Fruit fly (Drosophila melanogaster): ENCODE measurements around the gene plum.

plum gene

DNA sequence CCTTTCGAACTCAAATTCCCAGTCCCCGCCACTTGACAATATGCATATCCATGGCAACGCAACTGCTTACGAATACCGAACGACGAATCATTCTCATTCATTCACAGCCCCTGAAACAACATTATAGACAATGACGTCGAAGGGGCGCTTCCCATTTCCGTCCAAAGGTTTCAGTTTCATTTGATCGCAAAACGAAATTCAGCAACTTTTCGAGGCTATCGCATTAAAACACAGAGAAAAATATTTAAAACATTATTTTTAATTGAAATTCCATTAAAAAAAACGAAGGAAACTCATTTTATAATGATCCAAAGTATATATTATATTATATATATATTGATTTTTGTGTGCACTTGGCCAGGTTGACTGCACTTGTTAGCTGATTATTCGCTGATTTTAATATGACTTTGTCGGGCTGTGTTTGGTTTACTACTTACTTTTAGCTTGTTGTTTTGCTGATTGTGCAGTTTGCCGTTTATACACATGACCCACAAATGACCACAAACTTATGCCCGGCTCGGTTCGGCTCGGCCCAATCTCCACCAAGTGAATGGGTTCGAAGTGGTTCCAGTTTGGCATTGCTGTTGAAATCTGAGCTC is 11.4 kb upstream of the plum start:
- TF ChIP-seq pan (optimal IDR thresholded peaks at IDR 0.05) (no peak), Dll (optimal IDR thresholded peaks at IDR 0.05) (no peak), EcR (GFP tag; optimal IDR thresholded peaks at IDR 0.05) (no peak)

- TF ChIP-seq EcR (GFP tag; optimal IDR thresholded peaks at IDR 0.05) (no peak), CG8478 (optimal IDR thresholded peaks at IDR 0.05) (no peak), pan (optimal IDR thresholded peaks at IDR 0.05) (no peak), usp (GFP tag; optimal IDR thresholded peaks at IDR 0.05) (no peak), psq (optimal IDR thresholded peaks at IDR 0.05) (no peak), Dll (optimal IDR thresholded peaks at IDR 0.05) (no peak)
These were observed 8.4 kb upstream of the plum start for dm6 chr3R:26543441-26543826.

- TF ChIP-seq psq (optimal IDR thresholded peaks at IDR 0.05) (no peak), CG8478 (optimal IDR thresholded peaks at IDR 0.05) (no peak)
These were observed 7.9 kb upstream of the plum start for dm6 chr3R:26542721-26543440.

DNA sequence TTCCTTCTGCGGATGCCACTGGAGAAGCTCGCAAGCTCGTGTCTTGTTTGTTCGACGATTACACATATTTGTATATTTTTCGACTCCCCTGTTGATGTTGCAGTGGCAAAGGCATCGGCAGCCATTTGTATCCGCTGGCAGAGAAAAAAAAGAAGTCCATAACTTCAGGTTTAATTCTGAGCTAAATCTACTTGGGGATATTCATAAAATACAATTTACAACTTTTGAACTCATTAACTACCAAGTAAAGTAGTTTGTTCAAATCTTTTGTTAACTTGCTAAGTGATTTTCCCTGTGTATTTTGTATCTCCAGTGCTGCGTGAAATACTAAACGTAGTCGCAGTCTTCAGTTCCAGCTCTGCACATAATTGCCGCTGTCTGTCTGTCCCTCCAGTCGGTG is 7.1 kb upstream of the plum start:
- TF ChIP-seq Dll (optimal IDR thresholded peaks at IDR 0.05) (no peak), EcR (GFP tag; optimal IDR thresholded peaks at IDR 0.05) (no peak), CG8478 (optimal IDR thresholded peaks at IDR 0.05) (no peak)

- TF ChIP-seq pan (optimal IDR thresholded peaks at IDR 0.05): no peak
- no peak for TF ChIP-seq CG8478 (optimal IDR thresholded peaks at IDR 0.05)
- no peak for TF ChIP-seq Dll (optimal IDR thresholded peaks at IDR 0.05)
- no peak for TF ChIP-seq EcR (GFP tag; optimal IDR thresholded peaks at IDR 0.05)
- no peak for TF ChIP-seq usp (GFP tag; optimal IDR thresholded peaks at IDR 0.05)
- no peak for TF ChIP-seq psq (optimal IDR thresholded peaks at IDR 0.05)
These were observed 6.3 kb upstream of the plum start for dm6 chr3R:26541277-26541676.

DNA sequence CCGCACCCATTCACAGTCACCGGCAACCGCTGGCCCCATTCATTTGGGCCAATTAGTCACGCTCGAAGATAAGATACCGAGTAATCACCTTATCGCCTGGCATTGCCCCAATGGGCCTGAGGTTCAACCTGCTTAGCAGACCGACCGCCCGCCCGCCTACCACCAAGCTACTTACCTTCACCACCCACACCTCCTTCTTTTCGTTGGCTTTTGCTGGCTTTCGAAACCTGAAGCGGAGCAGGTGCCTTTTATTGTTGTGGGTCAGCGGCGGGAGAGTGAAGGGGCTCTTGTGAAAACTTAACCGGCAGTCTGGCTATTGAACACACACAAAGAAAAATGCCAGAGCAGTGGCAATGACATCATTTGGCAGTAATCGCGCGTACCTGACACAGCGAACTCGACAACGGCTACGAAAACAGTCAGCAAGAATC is 5.4 kb upstream of the plum start:
- TF ChIP-seq psq (optimal IDR thresholded peaks at IDR 0.05) (no peak), usp (GFP tag; optimal IDR thresholded peaks at IDR 0.05) (no peak), CG8478 (optimal IDR thresholded peaks at IDR 0.05) (no peak), Dll (optimal IDR thresholded peaks at IDR 0.05) (no peak), pan (optimal IDR thresholded peaks at IDR 0.05) (no peak), EcR (GFP tag; optimal IDR thresholded peaks at IDR 0.05) (peak in 1 of 2 experiments; percentile 32)

dm6 chr3R:26539140-26539539 is 4.1 kb upstream of the plum start:
- TF ChIP-seq EcR (GFP tag; optimal IDR thresholded peaks at IDR 0.05) (no peak), psq (optimal IDR thresholded peaks at IDR 0.05) (no peak), usp (GFP tag; optimal IDR thresholded peaks at IDR 0.05) (no peak), Dll (optimal IDR thresholded peaks at IDR 0.05) (no peak), pan (optimal IDR thresholded peaks at IDR 0.05) (no peak), CG8478 (optimal IDR thresholded peaks at IDR 0.05) (no peak)

dm6 chr3R:26536747-26537221 is 1.8 kb upstream of the plum start:
- TF ChIP-seq CG8478 (optimal IDR thresholded peaks at IDR 0.05) (no peak), Dll (optimal IDR thresholded peaks at IDR 0.05) (peak; percentile 76)

- TF ChIP-seq EcR (GFP tag; optimal IDR thresholded peaks at IDR 0.05) (no peak), Dll (optimal IDR thresholded peaks at IDR 0.05) (no peak), psq (optimal IDR thresholded peaks at IDR 0.05) (no peak), pan (optimal IDR thresholded peaks at IDR 0.05) (no peak)
These were observed 1.2 kb upstream of the plum start, which contains the start of gene scrib for dm6 chr3R:26536110-26536746. TSS of gene scrib (plus strand) at chr3R:26536350.

dm6 chr3R:26535568-26536029 is 582 bp upstream of the plum start:
- TF ChIP-seq Dll (optimal IDR thresholded peaks at IDR 0.05) (no peak), pan (optimal IDR thresholded peaks at IDR 0.05) (peak; percentile 57)

- no peak for TF ChIP-seq EcR (GFP tag; optimal IDR thresholded peaks at IDR 0.05)
- no peak for TF ChIP-seq CG8478 (optimal IDR thresholded peaks at IDR 0.05)
- no peak for TF ChIP-seq Dll (optimal IDR thresholded peaks at IDR 0.05)
- no peak for TF ChIP-seq pan (optimal IDR thresholded peaks at IDR 0.05)
- TF ChIP-seq psq (optimal IDR thresholded peaks at IDR 0.05): no peak
- TF ChIP-seq usp (GFP tag; optimal IDR thresholded peaks at IDR 0.05): no peak
These were observed 940 bp downstream of the plum start for dm6 chr3R:26533997-26534556.

DNA sequence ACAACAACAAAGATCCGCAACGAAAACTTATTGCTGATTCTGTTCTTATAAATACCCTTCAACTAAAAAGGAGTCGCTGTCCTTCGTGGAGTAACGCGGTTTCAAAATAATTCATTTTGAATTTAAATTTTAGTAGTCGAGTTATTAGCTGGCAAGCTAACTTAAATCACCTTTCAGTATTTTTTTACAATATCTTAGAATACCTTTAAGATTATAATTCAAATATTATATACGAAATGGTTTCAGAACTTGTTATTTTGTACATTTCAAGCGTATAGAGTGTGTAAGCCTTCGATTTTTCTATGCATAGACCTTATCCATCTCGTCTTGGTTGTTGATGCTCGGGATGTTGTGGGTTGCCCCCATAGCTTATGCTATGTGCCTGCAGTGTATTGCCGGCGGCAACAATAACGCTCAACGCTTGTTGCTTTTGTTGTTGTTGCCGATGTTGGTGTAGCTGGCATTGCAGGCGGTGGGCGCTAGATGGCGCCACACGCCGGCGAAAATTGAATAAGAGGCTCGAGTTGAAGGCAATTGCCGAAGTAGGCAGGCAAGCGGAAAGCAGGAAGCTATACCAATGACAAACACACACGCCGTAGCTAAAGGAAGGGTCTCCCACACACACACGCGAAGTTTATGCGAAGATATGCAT is 5.6 kb downstream of the plum start:
- no peak for TF ChIP-seq Dll (optimal IDR thresholded peaks at IDR 0.05)
- no peak for TF ChIP-seq EcR (GFP tag; optimal IDR thresholded peaks at IDR 0.05)
- no peak for TF ChIP-seq usp (GFP tag; optimal IDR thresholded peaks at IDR 0.05)
- no peak for TF ChIP-seq psq (optimal IDR thresholded peaks at IDR 0.05)
- TF ChIP-seq pan (optimal IDR thresholded peaks at IDR 0.05): no peak
- no peak for TF ChIP-seq CG8478 (optimal IDR thresholded peaks at IDR 0.05)

Data from whole organism.